Worm (Caenorhabditis elegans): ENCODE measurements around the gene bus-8A.

bus-8A gene

DNA sequence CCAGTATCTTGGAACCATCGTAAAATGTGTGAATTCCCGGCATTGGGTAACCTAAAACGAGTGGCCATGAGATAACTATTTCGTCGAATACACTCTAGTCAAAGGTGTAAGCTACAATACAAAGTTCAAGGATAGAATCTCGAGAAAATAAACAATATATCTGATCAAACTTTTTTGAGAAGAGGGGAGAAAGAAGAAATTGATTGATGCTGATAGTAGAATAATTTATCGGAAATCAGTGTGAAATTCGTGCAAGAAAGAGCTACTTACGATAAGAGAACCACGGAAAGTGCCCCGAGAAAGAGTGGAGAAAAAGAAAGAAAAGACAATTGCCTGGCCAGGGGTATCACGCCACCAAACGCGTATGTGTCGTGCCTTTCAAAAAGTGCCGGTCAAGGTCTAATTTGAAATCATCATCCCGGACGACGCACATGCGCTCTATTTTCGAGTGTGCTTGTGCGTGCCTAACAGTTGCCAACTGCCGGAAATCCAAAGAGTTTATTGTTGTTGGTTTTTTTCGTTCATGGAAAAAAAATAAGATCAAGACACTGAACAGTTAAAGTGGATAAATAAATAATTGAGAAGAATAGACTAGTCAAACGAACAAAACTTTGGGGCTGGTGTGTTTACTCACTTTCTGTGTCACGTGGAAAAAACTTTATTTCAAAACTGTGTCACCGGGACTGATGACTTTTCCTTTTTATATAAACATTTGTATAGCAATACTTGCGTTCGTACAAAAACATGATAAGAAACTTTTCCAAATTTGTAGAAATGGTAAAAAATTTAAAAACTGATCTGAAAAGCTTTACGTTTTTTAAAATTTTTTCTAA, 30.3 kb downstream of the bus-8A start, which contains the start of gene mboa-3:
Gene mboa-3 (minus strand): TSS at position 51 of the 833 bp plus-strand sequence.
- TF ChIP-seq pha-4 (tag; optimal IDR thresholded peaks at IDR 0.05) (peak; percentile 92), pqm-1 (tag; optimal IDR thresholded peaks at IDR 0.05) (peak; percentile 66), elt-2 (tag; optimal IDR thresholded peaks at IDR 0.05) (peak; percentile 88), lin-15B (tag; optimal IDR thresholded peaks at IDR 0.05) (no peak), egl-27 (tag; optimal IDR thresholded peaks at IDR 0.05) (no peak)

DNA sequence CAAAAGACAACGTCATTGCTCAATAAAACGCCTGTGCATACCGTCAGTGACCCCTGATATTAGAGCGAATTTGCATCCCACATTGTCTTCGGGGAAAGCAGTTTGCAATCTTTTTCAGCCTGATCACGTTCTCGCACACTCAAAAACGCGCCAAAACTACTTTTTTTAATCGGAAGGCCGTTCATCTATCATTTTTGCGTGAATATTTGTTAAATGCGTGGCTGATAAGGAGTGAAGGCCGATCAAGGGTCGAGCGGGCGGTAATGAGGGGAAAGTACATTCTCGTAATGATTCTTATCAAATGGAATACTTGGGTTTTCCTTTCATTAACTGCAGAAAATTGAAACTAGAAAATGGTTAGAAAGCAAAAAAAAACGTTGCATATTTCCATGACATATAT, 31.5 kb downstream of the bus-8A start:
- peak in 1 of 3 experiments; percentile 0 for TF ChIP-seq elt-3 (tag; optimal IDR thresholded peaks at IDR 0.05)
- peak; percentile 96 for TF ChIP-seq elt-2 (tag; optimal IDR thresholded peaks at IDR 0.05)
- TF ChIP-seq nhr-25 (tag; optimal IDR thresholded peaks at IDR 0.05): peak; percentile 72
- TF ChIP-seq lsy-12 (tag; optimal IDR thresholded peaks at IDR 0.05): peak; percentile 26
- peak; percentile 28 for TF ChIP-seq nhr-23 (tag; optimal IDR thresholded peaks at IDR 0.05)
- peak; percentile 82 for TF ChIP-seq pqm-1 (tag; optimal IDR thresholded peaks at IDR 0.05)
- TF ChIP-seq unc-39 (tag; optimal IDR thresholded peaks at IDR 0.05): no peak
- no peak for TF ChIP-seq zag-1 (tag; optimal IDR thresholded peaks at IDR 0.05)

DNA sequence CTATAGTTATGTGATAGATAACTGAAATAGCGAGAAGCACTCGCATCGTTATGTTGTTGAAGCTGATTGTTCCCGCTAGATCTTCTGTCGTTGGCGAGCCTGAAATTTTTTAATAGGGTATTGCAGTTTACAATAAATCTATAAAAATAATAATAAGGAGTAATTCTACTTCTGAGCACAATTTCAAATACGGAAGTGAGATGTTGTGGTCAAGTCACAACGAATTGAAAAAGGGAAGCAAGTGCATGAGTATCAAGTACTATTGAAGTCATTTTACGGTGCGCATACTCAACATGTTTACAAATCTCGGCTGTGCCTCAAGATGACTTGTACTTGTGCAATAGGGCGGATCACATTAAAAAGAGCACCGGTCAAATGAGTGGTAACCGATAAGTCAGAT, 45.7 kb downstream of the bus-8A start, which contains the start of gene lgx-1:
Gene lgx-1 (minus strand): TSS at position 101 of the 400 bp plus-strand sequence.
- TF ChIP-seq aly-2 (tag; optimal IDR thresholded peaks at IDR 0.05): no peak
- no peak for TF ChIP-seq mml-1 (tag; optimal IDR thresholded peaks at IDR 0.05)
- TF ChIP-seq ztf-4 (tag; optimal IDR thresholded peaks at IDR 0.05): no peak
- no peak for TF ChIP-seq unc-39 (tag; optimal IDR thresholded peaks at IDR 0.05)
- no peak for TF ChIP-seq daf-12 (tag; optimal IDR thresholded peaks at IDR 0.05)
- TF ChIP-seq nhr-12 (tag; optimal IDR thresholded peaks at IDR 0.05): no peak
- TF ChIP-seq fos-1 (tag; optimal IDR thresholded peaks at IDR 0.05): no peak

All from whole organism, L3 larva.